Worm (Caenorhabditis elegans): ENCODE results near the gene W09D10.4.

DNA sequence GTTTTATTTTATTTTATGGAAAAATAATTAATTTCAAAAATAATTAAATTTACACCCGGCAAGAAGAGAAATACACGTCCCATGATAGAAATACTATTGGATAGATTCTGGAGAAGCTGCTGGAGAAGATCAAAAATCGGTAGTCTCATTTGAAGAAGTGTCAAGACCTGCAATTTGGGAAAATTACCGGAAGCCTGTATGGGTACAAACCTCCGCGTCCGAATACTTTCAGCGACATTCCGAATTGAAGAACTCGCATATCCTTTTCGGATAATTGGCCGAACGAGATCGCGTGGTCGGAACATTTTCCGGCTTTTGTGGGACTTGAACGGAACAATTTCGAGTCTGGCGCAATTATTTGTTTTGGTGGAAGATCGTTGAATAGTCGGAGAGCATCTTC, 7.5 kb downstream of the W09D10.4 start:
- TF ChIP-seq daf-19 (GFP tag; conservative IDR thresholded peaks at IDR 0.05), result no peak
- TF ChIP-seq ZK546.5 (tag; optimal IDR thresholded peaks at IDR 0.05), result no peak
- no peak for TF ChIP-seq snpc-4 (tag; optimal IDR thresholded peaks at IDR 0.05)
- TF ChIP-seq dpl-1 (GFP tag; optimal IDR thresholded peaks at IDR 0.05), result no peak
- TF ChIP-seq mdt-29 (GFP tag; IDR thresholded peaks at IDR 0.05), result no peak
- TF ChIP-seq set-16 (GFP tag; IDR thresholded peaks at IDR 0.05), result no peak
- TF ChIP-seq nhr-77 (tag; optimal IDR thresholded peaks at IDR 0.05), result no peak
- TF ChIP-seq nhr-28 (tag; optimal IDR thresholded peaks at IDR 0.05), result no peak
- no peak for TF ChIP-seq ces-1 (GFP tag; optimal IDR thresholded peaks at IDR 0.05)
- no peak for TF ChIP-seq hif-1 (tag; optimal IDR thresholded peaks at IDR 0.05)
- TF ChIP-seq T26A8.4 (GFP tag; IDR thresholded peaks at IDR 0.05), result no peak
- TF ChIP-seq unc-62 (GFP tag; optimal IDR thresholded peaks at IDR 0.05 in 1 of 2), result no peak
- TF ChIP-seq unc-62 (tag; optimal IDR thresholded peaks at IDR 0.05), result no peak
- TF ChIP-seq nhr-11 (tag; optimal IDR thresholded peaks at IDR 0.05), result no peak

Data from whole organism, L4 larva.